Worm (Caenorhabditis elegans) whole organism, young adult: ENCODE data around the gene rfth-1.

Experiments used
- B0019.2 ChIP-seq: fragments of 200-800 bp; sonication (Bioruptor generic); conservative IDR thresholded peaks from 2 replicates; pipeline ENCODE4 v1.3.6; 2022; ENCODE audit warnings: missing genetic modification reagents, missing genetic modification characterization, missing compliant biosample characterization
- B0261.1 ChIP-seq: sonication (generic microtip); optimal IDR thresholded peaks from 2 replicates; lab custom pipeline; 2016; ENCODE audit warnings: mild to moderate bottlenecking, missing genetic modification characterization, moderate library complexity, missing compliant biosample characterization
- D2030.7 ChIP-seq: fragments of 200-800 bp; sonication (Bioruptor generic); IDR thresholded peaks from 2 replicates; pipeline ENCODE4 v1.3.6; 2022; ENCODE audit warnings: missing genetic modification reagents, missing genetic modification characterization, missing compliant biosample characterization
- F10E7.11 ChIP-seq: sonication (generic microtip); optimal IDR thresholded peaks from 2 replicates; lab custom pipeline; 2017; ENCODE audit warnings: mild to moderate bottlenecking, missing genetic modification characterization, moderate library complexity, missing compliant biosample characterization
- F22D6.2 ChIP-seq: sonication (generic microtip); optimal IDR thresholded peaks from 2 replicates; lab custom pipeline; 2016; ENCODE audit warnings: mild to moderate bottlenecking, missing genetic modification characterization, missing compliant biosample characterization
- F23B12.7 ChIP-seq: sonication (generic microtip); optimal IDR thresholded peaks from 2 replicates; lab custom pipeline; 2017; ENCODE audit warnings: missing genetic modification characterization, mild to moderate bottlenecking, missing compliant biosample characterization, antibody characterized with exemption, moderate library complexity; ENCODE audit not compliant: insufficient read depth
- F33H1.4 ChIP-seq: fragments of 200-800 bp; sonication (Bioruptor generic); IDR thresholded peaks from 2 replicates; pipeline ENCODE4 v1.3.6; 2022; ENCODE audit warnings: missing genetic modification reagents, missing genetic modification characterization, missing compliant biosample characterization
- F52B5.7 ChIP-seq: sonication (generic microtip); optimal IDR thresholded peaks from 2 replicates; lab custom pipeline; 2016; ENCODE audit warnings: mild to moderate bottlenecking, missing genetic modification characterization, missing compliant biosample characterization
- F55B11.4 ChIP-seq: sonication (generic microtip); optimal IDR thresholded peaks from 2 replicates; lab custom pipeline; 2016; ENCODE audit warnings: missing compliant biosample characterization, missing genetic modification characterization, borderline replicate concordance; ENCODE audit not compliant: insufficient read depth
- F57A8.1 ChIP-seq: fragments of 200-800 bp; sonication (Bioruptor generic); optimal IDR thresholded peaks from 2 replicates; lab custom pipeline; 2018; ENCODE audit warnings: mild to moderate bottlenecking, missing genetic modification characterization, moderate library complexity, missing compliant biosample characterization
- Y53F4B.3 ChIP-seq: fragments of 200-800 bp; sonication (Bioruptor generic); IDR thresholded peaks from 2 replicates; pipeline ENCODE4 v1.3.6; 2022; ENCODE audit warnings: missing genetic modification reagents, missing genetic modification characterization, missing compliant biosample characterization
- Y56A3A.18 ChIP-seq: fragments of 200-800 bp; sonication (Bioruptor generic); IDR thresholded peaks from 2 replicates; pipeline ENCODE4 v1.3.6; 2022; ENCODE audit warnings: missing genetic modification reagents, missing genetic modification characterization, missing compliant biosample characterization
- ZK185.1 ChIP-seq: sonication (generic microtip); optimal IDR thresholded peaks from 2 replicates; lab custom pipeline; 2016; ENCODE audit warnings: mild to moderate bottlenecking, missing genetic modification characterization, missing compliant biosample characterization; ENCODE audit not compliant: poor library complexity, severe bottlenecking
- ama-1 ChIP-seq, 3 experiments: fragments of 150-350 bp in 1 of 3; sonication (generic microtip) in 2 of 3; optimal IDR thresholded peaks; 2 replicates each; lab custom pipeline; 2014 to 2018; ENCODE audit warnings: missing biosample characterization in 2 of 3, missing genetic modification characterization in 2 of 3, missing genetic modification reagents in 2 of 3
- atf-7 ChIP-seq: sonication (generic microtip); optimal IDR thresholded peaks from 2 replicates; lab custom pipeline; 2017; ENCODE audit warnings: mild to moderate bottlenecking, missing genetic modification characterization, missing compliant biosample characterization
- attf-6 ChIP-seq: fragments of 200-800 bp; sonication (Bioruptor generic); IDR thresholded peaks from 2 replicates; pipeline ENCODE4 v1.3.6; 2022; ENCODE audit warnings: missing genetic modification reagents, missing genetic modification characterization, missing compliant biosample characterization
- ceh-27 ChIP-seq: fragments of 200-800 bp; sonication (Bioruptor generic); optimal IDR thresholded peaks from 2 replicates; lab custom pipeline; 2018; ENCODE audit warnings: mild to moderate bottlenecking, missing genetic modification characterization, moderate library complexity, missing compliant biosample characterization
- ceh-40 ChIP-seq: fragments of 200-800 bp; sonication (Bioruptor generic); IDR thresholded peaks from 2 replicates; pipeline ENCODE4 v1.3.6; 2022; ENCODE audit warnings: missing genetic modification characterization, missing compliant biosample characterization
- die-1 ChIP-seq: sonication (generic microtip); optimal IDR thresholded peaks from 2 replicates; lab custom pipeline; 2016; ENCODE audit warnings: missing genotype, mild to moderate bottlenecking, missing genetic modification characterization, missing compliant biosample characterization
- dox-1 ChIP-seq: fragments of 200-800 bp; sonication (Bioruptor generic); IDR thresholded peaks from 2 replicates; pipeline ENCODE4 v1.3.6; 2022; ENCODE audit warnings: missing genetic modification reagents, missing genetic modification characterization, missing compliant biosample characterization
- egl-44 ChIP-seq: fragments of 200-800 bp; sonication (Bioruptor generic); IDR thresholded peaks from 2 replicates; pipeline ENCODE4 v1.3.6; 2022; ENCODE audit warnings: missing genetic modification reagents, missing genetic modification characterization, missing compliant biosample characterization
- him-1 ChIP-seq: sonication (generic microtip); optimal IDR thresholded peaks from 2 replicates; lab custom pipeline; 2016; ENCODE audit warnings: missing genotype, missing genetic modification reagents, missing genetic modification characterization, missing compliant biosample characterization
- hmg-1.2 ChIP-seq: fragments of 200-800 bp; sonication (Bioruptor generic); IDR thresholded peaks from 2 replicates; pipeline ENCODE4 v1.3.6; 2022; ENCODE audit warnings: missing genetic modification reagents, missing genetic modification characterization, missing compliant biosample characterization
- lin-26 ChIP-seq: fragments of 200-800 bp; sonication (Bioruptor generic); IDR thresholded peaks from 2 replicates; pipeline ENCODE4 v1.3.6; 2022; ENCODE audit warnings: missing genetic modification reagents, missing genetic modification characterization, missing compliant biosample characterization
- lin-40 ChIP-seq: sonication (generic microtip); optimal IDR thresholded peaks from 2 replicates; lab custom pipeline; 2016; ENCODE audit warnings: missing genetic modification characterization, mild to moderate bottlenecking, missing compliant biosample characterization, missing genotype, missing genetic modification reagents
- lin-54 ChIP-seq: fragments of 200-800 bp; sonication (Bioruptor generic); optimal IDR thresholded peaks from 2 replicates; lab custom pipeline; 2018; ENCODE audit warnings: mild to moderate bottlenecking, missing genetic modification characterization, missing compliant biosample characterization
- lsl-1 ChIP-seq: fragments of 200-800 bp; sonication (Bioruptor generic); optimal IDR thresholded peaks from 2 replicates; lab custom pipeline; 2018; ENCODE audit warnings: mild to moderate bottlenecking, missing genetic modification characterization, moderate library complexity, missing compliant biosample characterization
- madf-3 ChIP-seq: fragments of 200-800 bp; sonication (Bioruptor generic); IDR thresholded peaks from 2 replicates; pipeline ENCODE4 v1.3.6; 2022; ENCODE audit warnings: missing genetic modification reagents, missing genetic modification characterization, missing compliant biosample characterization
- madf-6 ChIP-seq: fragments of 200-800 bp; sonication (Bioruptor generic); IDR thresholded peaks from 2 replicates; pipeline ENCODE4 v1.3.6; 2022; ENCODE audit warnings: missing genetic modification reagents, missing genetic modification characterization, missing compliant biosample characterization
- mcd-1 ChIP-seq: fragments of 200-800 bp; sonication (Bioruptor generic); IDR thresholded peaks from 2 replicates; pipeline ENCODE4 v1.3.6; 2022; ENCODE audit warnings: missing genetic modification reagents, missing genetic modification characterization, missing compliant biosample characterization
- nfyb-1 ChIP-seq: fragments of 200-800 bp; sonication (Bioruptor generic); IDR thresholded peaks from 2 replicates; pipeline ENCODE4 v1.3.6; 2022; ENCODE audit warnings: missing genetic modification reagents, missing genetic modification characterization, missing compliant biosample characterization
- pha-4 ChIP-seq: fragments of 150-350 bp; sonication (generic microtip); optimal IDR thresholded peaks from 2 replicates; lab custom pipeline; 2014; ENCODE audit warnings: missing biosample characterization, missing genetic modification reagents, missing genetic modification characterization
- rcor-1 ChIP-seq: fragments of 200-800 bp; sonication (Bioruptor generic); IDR thresholded peaks from 2 replicates; pipeline ENCODE4 v1.3.6; 2022; ENCODE audit warnings: missing genetic modification reagents, missing genetic modification characterization, missing compliant biosample characterization
- rpc-1 ChIP-seq, 2 experiments: fragments of 150-350 bp in 1 of 2; sonication (generic microtip) in 1 of 2; optimal IDR thresholded peaks; 2 replicates each; lab custom pipeline; 2014 to 2018; ENCODE audit warnings: missing biosample characterization in 1 of 2, missing genetic modification characterization in 1 of 2, missing genetic modification reagents in 1 of 2, missing genotype in 1 of 2
- sea-2 ChIP-seq: fragments of 200-800 bp; sonication (Bioruptor generic); IDR thresholded peaks from 2 replicates; pipeline ENCODE4 v1.3.6; 2022; ENCODE audit warnings: missing genetic modification characterization, missing compliant biosample characterization
- snpc-1.1 ChIP-seq: sonication (generic microtip); optimal IDR thresholded peaks from 2 replicates; lab custom pipeline; 2017; ENCODE audit warnings: missing genetic modification characterization, mild to moderate bottlenecking, missing compliant biosample characterization, antibody characterized with exemption, moderate library complexity, missing genotype, missing genetic modification reagents; ENCODE audit not compliant: insufficient read depth
- snpc-3.4 ChIP-seq: sonication (generic microtip); optimal IDR thresholded peaks from 2 replicates; lab custom pipeline; 2017; ENCODE audit warnings: missing genetic modification characterization, mild to moderate bottlenecking, missing compliant biosample characterization, antibody characterized with exemption, moderate library complexity, missing genotype, missing genetic modification reagents
- snpc-4 ChIP-seq, 5 experiments: fragments of 150-350 bp in 1 of 5; sonication (generic microtip) in 4 of 5; optimal IDR thresholded peaks; 2 replicates each; lab custom pipeline; 2014 to 2018; ENCODE audit warnings: missing genetic modification characterization in 5 of 5, missing biosample characterization in 3 of 5, antibody characterized with exemption in 2 of 5, mild to moderate bottlenecking in 2 of 5, missing compliant biosample characterization in 2 of 5, missing genotype in 2 of 5, moderate library complexity in 2 of 5, missing genetic modification reagents in 1 of 5
- tbp1 ChIP-seq: fragments of 200-800 bp; sonication (Bioruptor generic); optimal IDR thresholded peaks from 2 replicates; lab custom pipeline; 2018; ENCODE audit warnings: mild to moderate bottlenecking, missing genetic modification characterization, missing compliant biosample characterization
- zfh-2 ChIP-seq: fragments of 200-800 bp; sonication (Bioruptor generic); conservative IDR thresholded peaks from 2 replicates; pipeline ENCODE4 v1.3.6; 2022; ENCODE audit warnings: missing genetic modification reagents, missing genetic modification characterization, missing compliant biosample characterization
- ztf-18 ChIP-seq: sonication (generic microtip); optimal IDR thresholded peaks from 2 replicates; lab custom pipeline; 2016; ENCODE audit warnings: missing genotype, mild to moderate bottlenecking, missing genetic modification characterization, missing compliant biosample characterization
- ztf-25 ChIP-seq: fragments of 200-800 bp; sonication (Bioruptor generic); IDR thresholded peaks from 2 replicates; pipeline ENCODE4 v1.3.6; 2022; ENCODE audit warnings: missing genetic modification reagents, missing genetic modification characterization, missing compliant biosample characterization
- ztf-28 ChIP-seq: fragments of 200-800 bp; sonication (Bioruptor generic); IDR thresholded peaks from 2 replicates; pipeline ENCODE4 v1.3.6; 2022; ENCODE audit warnings: missing genetic modification reagents, missing genetic modification characterization, missing compliant biosample characterization

The rfth-1 gene

ce11 chrIV:4541195-4541594, 30.1 kb upstream of the rfth-1 start:
- no peak for TF ChIP-seq F23B12.7 (tag; lab: Kevin White, UChicago)

DNA sequence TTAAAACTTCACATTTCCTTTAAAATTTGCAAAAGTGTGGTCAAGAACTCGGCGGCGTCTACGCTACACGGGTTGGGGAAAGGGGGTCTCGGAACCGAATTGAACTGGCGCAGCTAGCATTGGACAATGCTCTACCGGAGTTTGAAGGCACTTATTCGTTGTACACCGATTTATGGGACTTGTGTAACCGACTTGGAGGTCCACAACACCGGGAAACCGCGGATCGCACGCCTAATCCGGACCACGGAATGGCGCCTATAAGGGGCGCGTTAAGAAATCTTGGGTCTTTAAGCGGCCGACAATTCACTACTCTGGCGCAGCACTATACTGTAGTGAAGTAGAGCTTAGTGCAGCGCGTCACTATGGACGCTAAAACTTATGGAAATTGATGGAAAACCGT, 27.6 kb upstream of the rfth-1 start:
- peak; percentile 70; the same call in 1 of the 2 replicates for TF ChIP-seq lin-26
- no peak for TF ChIP-seq ceh-27 (GFP tag; lab: Kevin White, UChicago)
- TF ChIP-seq F52B5.7 (tag; lab: Kevin White, UChicago), result peak; percentile 22
- no peak for TF ChIP-seq B0019.2 (GFP tag; lab: Robert Waterston, UW)
- no peak for TF ChIP-seq F55B11.4 (tag; lab: Kevin White, UChicago)
- TF ChIP-seq ceh-40 (GFP tag; lab: Robert Waterston, UW), result no peak
- TF ChIP-seq B0261.1 (tag; lab: Kevin White, UChicago), result peak; percentile 51
- peak; percentile 50; the same call in 1 of the 2 replicates for TF ChIP-seq D2030.7 (GFP tag; lab: Robert Waterston, UW)
- peak; percentile 54 for TF ChIP-seq him-1
- peak; percentile 88 for TF ChIP-seq hmg-1.2
- peak; percentile 18; the same call in 1 of the 2 replicates for TF ChIP-seq F33H1.4 (GFP tag; lab: Robert Waterston, UW)
- no peak for TF ChIP-seq ZK185.1 (tag; lab: Kevin White, UChicago)
- peak; percentile 58 for TF ChIP-seq ztf-18 (tag; lab: Kevin White, UChicago)
- no peak for TF ChIP-seq atf-7 (tag; lab: Kevin White, UChicago)
- peak; percentile 64 for TF ChIP-seq snpc-3.4
- TF ChIP-seq madf-3 (GFP tag; lab: Robert Waterston, UW), result no peak
- TF ChIP-seq tbp1, result peak; percentile 82
- peak; percentile 42 for TF ChIP-seq lsl-1 (GFP tag; lab: Kevin White, UChicago)
- peak; percentile 33; the same call in 1 of the 2 replicates for TF ChIP-seq Y56A3A.18 (GFP tag; lab: Robert Waterston, UW)
- 0 out of 2 replicates have a peak, but pooled peaks have one; percentile 27 for TF ChIP-seq zfh-2 (GFP tag; lab: Robert Waterston, UW)
- TF ChIP-seq madf-6 (GFP tag; lab: Robert Waterston, UW), result peak; percentile 48
- TF ChIP-seq attf-6, result no peak
- TF ChIP-seq F10E7.11 (tag; lab: Kevin White, UChicago), result no peak
- peak; percentile 36; the same call in 1 of the 2 replicates for TF ChIP-seq mcd-1 (GFP tag; lab: Robert Waterston, UW)
- no peak for TF ChIP-seq lin-40 (tag; lab: Kevin White, UChicago)
- TF ChIP-seq nfyb-1, result no peak
- peak; percentile 7 for TF ChIP-seq F23B12.7 (tag; lab: Kevin White, UChicago)
- peak; percentile 88 for TF ChIP-seq snpc-4 (GFP tag; optimal IDR thresholded peaks at IDR 0.05; lab: Kevin White, UChicago)
- TF ChIP-seq snpc-4 (tag; optimal IDR thresholded peaks at IDR 0.05; lab: Kevin White, UChicago), result peak; percentile 88 to 96 (median 92)
- no peak for TF ChIP-seq ztf-25 (GFP tag; lab: Robert Waterston, UW)
- TF ChIP-seq ama-1 (optimal IDR thresholded peaks at IDR 0.05; lab: Kevin White, UChicago), result no peak
- peak in 1 of 2 experiments; percentile 40 for TF ChIP-seq ama-1 (GFP tag; optimal IDR thresholded peaks at IDR 0.05; lab: Kevin White, UChicago)
- no peak for TF ChIP-seq Y53F4B.3
- no peak for TF ChIP-seq die-1 (tag; lab: Kevin White, UChicago)
- TF ChIP-seq ztf-28 (GFP tag; lab: Robert Waterston, UW), result 0 out of 2 replicates have a peak, but pooled peaks have one; percentile 41
- no peak for TF ChIP-seq F22D6.2
- TF ChIP-seq dox-1 (GFP tag; lab: Robert Waterston, UW), result 0 out of 2 replicates have a peak, but pooled peaks have one; percentile 35
- TF ChIP-seq sea-2, result 0 out of 2 replicates have a peak, but pooled peaks have one; percentile 55
- TF ChIP-seq F57A8.1 (GFP tag; lab: Kevin White, UChicago), result no peak
- 0 out of 2 replicates have a peak, but pooled peaks have one; percentile 36 for TF ChIP-seq rcor-1
- TF ChIP-seq egl-44, result no peak
- peak; percentile 91 for TF ChIP-seq snpc-1.1 (tag; lab: Kevin White, UChicago)
- peak; percentile 9 for TF ChIP-seq lin-54 (GFP tag; lab: Kevin White, UChicago)
- TF ChIP-seq rpc-1 (optimal IDR thresholded peaks at IDR 0.05; lab: Kevin White, UChicago), result peak; percentile 62
- TF ChIP-seq rpc-1 (tag; optimal IDR thresholded peaks at IDR 0.05; lab: Kevin White, UChicago), result peak; percentile 73
- TF ChIP-seq pha-4 (tag; lab: Kevin White, UChicago), result no peak
